Worm (Caenorhabditis elegans) whole organism, L4 larva: ENCODE results near the gene fem-1.

Source experiments
- F49E8.2 ChIP-seq: sonication (generic microtip); optimal IDR thresholded peaks from 2 replicates; lab custom pipeline; 2016; ENCODE audit warnings: missing compliant biosample characterization, mild to moderate bottlenecking, missing genetic modification characterization, borderline replicate concordance
- aly-2 ChIP-seq: sonication (generic microtip); optimal IDR thresholded peaks from 2 replicates; lab custom pipeline; 2018; ENCODE audit warnings: missing biosample characterization, missing genetic modification characterization
- gei-8 ChIP-seq: fragments of 200-800 bp; sonication (Bioruptor generic); optimal IDR thresholded peaks from 2 replicates; lab custom pipeline; 2018; ENCODE audit warnings: mild to moderate bottlenecking, missing genetic modification characterization, missing compliant biosample characterization
- lin-15B ChIP-seq: fragments of 150-350 bp; sonication (generic microtip); optimal IDR thresholded peaks from 3 replicates; lab custom pipeline; 2014; ENCODE audit warnings: missing biosample characterization, missing genetic modification characterization
- nhr-42 ChIP-seq: fragments of 200-800 bp; sonication (Bioruptor generic); IDR thresholded peaks from 2 replicates; pipeline ENCODE4 v1.3.6; 2022; ENCODE audit warnings: missing genetic modification characterization, missing compliant biosample characterization
- nhr-77 ChIP-seq: fragments of 150-350 bp; optimal IDR thresholded peaks from 2 replicates; lab custom pipeline; 2014; ENCODE audit warnings: missing biosample characterization, missing genetic modification characterization
- snpc-4 ChIP-seq: fragments of 150-350 bp; optimal IDR thresholded peaks from 2 replicates; lab custom pipeline; 2014; ENCODE audit warnings: missing biosample characterization, missing genetic modification characterization

ce11 chrIV:5493135-5493534 is 44.6 kb downstream of the fem-1 start:
- TF ChIP-seq nhr-77 (tag; lab: Kevin White, UChicago) = no peak
- TF ChIP-seq aly-2 (tag; lab: Kevin White, UChicago) = no peak
- TF ChIP-seq lin-15B (tag; lab: Kevin White, UChicago) = no peak
- no peak for TF ChIP-seq snpc-4 (tag; lab: Kevin White, UChicago)
- no peak for TF ChIP-seq gei-8 (GFP tag; lab: Kevin White, UChicago)
- no peak for TF ChIP-seq nhr-42
- TF ChIP-seq F49E8.2 (tag; lab: Kevin White, UChicago) = no peak
